Worm (Caenorhabditis elegans): ENCODE data around the gene F10A3.11.

Gene F10A3.11

ce11 chrV:16139529-16139928 is 23.0 kb upstream of the F10A3.11 start, which contains the start of gene clc-11:
Gene clc-11, minus strand, starts transcription at chrV:16139629.
- TF ChIP-seq W03F9.2 (tag; optimal IDR thresholded peaks at IDR 0.05) (no peak), dao-5 (tag; optimal IDR thresholded peaks at IDR 0.05) (no peak)

ce11 chrV:16141071-16141470 is 21.4 kb upstream of the F10A3.11 start, which contains the start of gene clc-32:
Gene clc-32, minus strand, starts transcription at chrV:16141171.
- no peak for TF ChIP-seq him-1 (tag; optimal IDR thresholded peaks at IDR 0.05)
- TF ChIP-seq W03F9.2 (tag; optimal IDR thresholded peaks at IDR 0.05): no peak
- TF ChIP-seq dao-5 (tag; optimal IDR thresholded peaks at IDR 0.05): no peak

- no peak for TF ChIP-seq W03F9.2 (tag; optimal IDR thresholded peaks at IDR 0.05)
- TF ChIP-seq dao-5 (tag; optimal IDR thresholded peaks at IDR 0.05): no peak
- TF ChIP-seq him-1 (tag; optimal IDR thresholded peaks at IDR 0.05): no peak
Observed at ce11 chrV:16142371-16142770, 20.1 kb upstream of the F10A3.11 start, which contains the start of gene fbxa-18. Gene fbxa-18, plus strand, starts transcription at chrV:16142671.

ce11 chrV:16143066-16143581 is 19.4 kb upstream of the F10A3.11 start, which contains the start of gene fbxa-88:
Gene fbxa-88, minus strand, starts transcription at chrV:16143116.
- TF ChIP-seq W03F9.2 (tag; optimal IDR thresholded peaks at IDR 0.05) (no peak), him-1 (tag; optimal IDR thresholded peaks at IDR 0.05) (no peak), dao-5 (tag; optimal IDR thresholded peaks at IDR 0.05) (no peak)

ce11 chrV:16145009-16145408 is 17.5 kb upstream of the F10A3.11 start:
- TF ChIP-seq dao-5 (tag; optimal IDR thresholded peaks at IDR 0.05) (no peak), W03F9.2 (tag; optimal IDR thresholded peaks at IDR 0.05) (no peak), him-1 (tag; optimal IDR thresholded peaks at IDR 0.05) (no peak)

ce11 chrV:16148805-16149204 is 13.7 kb upstream of the F10A3.11 start, which contains the start of gene F10A3.4:
Gene F10A3.4, plus strand, starts transcription at chrV:16149105.
- no peak for TF ChIP-seq him-1 (tag; optimal IDR thresholded peaks at IDR 0.05)
- no peak for TF ChIP-seq dao-5 (tag; optimal IDR thresholded peaks at IDR 0.05)
- TF ChIP-seq W03F9.2 (tag; optimal IDR thresholded peaks at IDR 0.05): no peak

ce11 chrV:16153375-16153774 is 9.1 kb upstream of the F10A3.11 start, which contains the start of gene str-254:
Gene str-254, minus strand, starts transcription at chrV:16153475.
- TF ChIP-seq him-1 (tag; optimal IDR thresholded peaks at IDR 0.05): no peak
- TF ChIP-seq dao-5 (tag; optimal IDR thresholded peaks at IDR 0.05): no peak
- no peak for TF ChIP-seq W03F9.2 (tag; optimal IDR thresholded peaks at IDR 0.05)

ce11 chrV:16155111-16155510 is 7.4 kb upstream of the F10A3.11 start, which contains the start of gene str-97:
Gene str-97, minus strand, starts transcription at chrV:16155211.
- TF ChIP-seq him-1 (tag; optimal IDR thresholded peaks at IDR 0.05) (no peak), dao-5 (tag; optimal IDR thresholded peaks at IDR 0.05) (no peak), W03F9.2 (tag; optimal IDR thresholded peaks at IDR 0.05) (no peak)

ce11 chrV:16158391-16158790 is 4.1 kb upstream of the F10A3.11 start, which contains the start of gene str-99:
Gene str-99, minus strand, starts transcription at chrV:16158491.
- TF ChIP-seq W03F9.2 (tag; optimal IDR thresholded peaks at IDR 0.05) (no peak), dao-5 (tag; optimal IDR thresholded peaks at IDR 0.05) (no peak), him-1 (tag; optimal IDR thresholded peaks at IDR 0.05) (no peak)

- no peak for TF ChIP-seq him-1 (tag; optimal IDR thresholded peaks at IDR 0.05)
- no peak for TF ChIP-seq dao-5 (tag; optimal IDR thresholded peaks at IDR 0.05)
- no peak for TF ChIP-seq W03F9.2 (tag; optimal IDR thresholded peaks at IDR 0.05)
Observed at ce11 chrV:16159594-16159993, 2.9 kb upstream of the F10A3.11 start, which contains the start of gene F10A3.17. Gene F10A3.17, minus strand, starts transcription at chrV:16159694.

- TF ChIP-seq him-1 (tag; optimal IDR thresholded peaks at IDR 0.05) (no peak), W03F9.2 (tag; optimal IDR thresholded peaks at IDR 0.05) (no peak), dao-5 (tag; optimal IDR thresholded peaks at IDR 0.05) (no peak)
Observed at ce11 chrV:16160087-16160486, 2.4 kb upstream of the F10A3.11 start.

ce11 chrV:16163719-16164118 is 1.2 kb downstream of the F10A3.11 start, which contains the start of gene F10A3.12:
Gene F10A3.12, plus strand, starts transcription at chrV:16164019.
- TF ChIP-seq W03F9.2 (tag; optimal IDR thresholded peaks at IDR 0.05) (no peak), him-1 (tag; optimal IDR thresholded peaks at IDR 0.05) (no peak), dao-5 (tag; optimal IDR thresholded peaks at IDR 0.05) (no peak)

ce11 chrV:16165936-16166335 is 3.5 kb downstream of the F10A3.11 start, which contains the start of gene str-108:
Gene str-108, plus strand, starts transcription at chrV:16166236.
- TF ChIP-seq him-1 (tag; optimal IDR thresholded peaks at IDR 0.05) (no peak), dao-5 (tag; optimal IDR thresholded peaks at IDR 0.05) (no peak), W03F9.2 (tag; optimal IDR thresholded peaks at IDR 0.05) (no peak)

ce11 chrV:16169026-16169425 is 6.5 kb downstream of the F10A3.11 start, which contains the start of gene str-111:
Gene str-111, minus strand, starts transcription at chrV:16169126.
- TF ChIP-seq dao-5 (tag; optimal IDR thresholded peaks at IDR 0.05) (no peak), him-1 (tag; optimal IDR thresholded peaks at IDR 0.05) (no peak), W03F9.2 (tag; optimal IDR thresholded peaks at IDR 0.05) (no peak)

Measured in whole organism, L4/young adult.